Fruit fly (Drosophila melanogaster): ENCODE data around the gene Or13a.

dm6 chrX:16005551-16006197, 31.4 kb downstream of the Or13a start, which contains the start of the genes vap and CG12698:
- TF ChIP-seq CG18764 (GFP tag; optimal IDR thresholded peaks at IDR 0.05) = no peak
- no peak for TF ChIP-seq Sry-β (GFP tag; optimal IDR thresholded peaks at IDR 0.05)
- TF ChIP-seq PHDP (tag; optimal IDR thresholded peaks at IDR 0.05) = no peak
- no peak for TF ChIP-seq Tbp (GFP tag; optimal IDR thresholded peaks at IDR 0.05)
- TF ChIP-seq HLH3B (GFP tag; IDR thresholded peaks at IDR 0.05) = no peak
- no peak for TF ChIP-seq Spps (tag; optimal IDR thresholded peaks at IDR 0.05)

Measured in whole organism, embryonic.